Worm (Caenorhabditis elegans) whole organism, midembryonic: ENCODE data around the gene cpr-4.

Experiments used
- T22C8.4 ChIP-seq: fragments of 200-800 bp; sonication (Bioruptor generic); IDR thresholded peaks from 2 replicates; pipeline ENCODE4 v1.3.6; 2022; ENCODE audit warnings: missing genetic modification characterization, missing compliant biosample characterization
- cog-1 ChIP-seq: sonication (generic microtip); optimal IDR thresholded peaks from 2 replicates; lab custom pipeline; 2016; ENCODE audit warnings: missing genetic modification characterization, missing compliant biosample characterization

DNA sequence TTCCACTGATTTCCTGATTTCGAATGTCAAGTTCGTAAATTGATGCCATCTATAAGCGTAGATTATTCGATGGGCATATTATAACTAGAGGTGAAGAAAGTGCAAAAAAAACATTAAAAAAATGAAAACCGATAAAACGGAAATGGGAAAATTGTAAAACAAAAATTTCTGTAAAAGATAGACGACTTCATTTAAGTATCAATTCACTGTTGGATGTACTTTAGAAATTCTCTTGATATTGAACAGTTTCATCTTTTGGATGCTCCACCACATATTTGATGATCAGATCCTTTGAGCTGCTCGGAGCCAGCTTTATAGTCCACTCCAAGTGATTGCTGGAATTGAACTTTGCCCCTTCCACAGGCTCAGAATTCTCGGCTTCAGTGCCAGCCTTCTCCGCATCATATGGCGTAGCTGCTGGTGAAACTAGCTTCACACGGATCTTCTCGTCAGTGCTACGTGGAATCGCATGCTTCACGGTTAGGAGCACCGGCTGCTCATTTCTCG is 11.9 kb upstream of the cpr-4 start, which contains the start of gene ZK1055.6:
- TF ChIP-seq T22C8.4 (GFP tag; lab: Robert Waterston, UW) (no peak), cog-1 (no peak)
